Worm (Caenorhabditis elegans) whole organism, early embryonic: ENCODE data around the gene C31E10.6.

Source experiments
- B0310.2 ChIP-seq: sonication (generic microtip); optimal IDR thresholded peaks from 2 replicates; lab custom pipeline; 2016; ENCODE audit warnings: mild to moderate bottlenecking, missing genetic modification characterization, missing compliant biosample characterization
- F13C5.2 ChIP-seq: sonication (generic microtip); optimal IDR thresholded peaks from 2 replicates; lab custom pipeline; 2017; ENCODE audit warnings: mild to moderate bottlenecking, missing genetic modification characterization, inconsistent platforms, missing compliant biosample characterization
- ama-1 ChIP-seq: fragments of 150-350 bp; optimal IDR thresholded peaks from 2 replicates; lab custom pipeline; 2014
- tbx-37 ChIP-seq: fragments of 200-800 bp; sonication (Bioruptor generic); conservative IDR thresholded peaks from 2 replicates; pipeline ENCODE4 v1.3.6; 2022; ENCODE audit warnings: missing genetic modification reagents, missing genetic modification characterization, missing compliant biosample characterization

DNA sequence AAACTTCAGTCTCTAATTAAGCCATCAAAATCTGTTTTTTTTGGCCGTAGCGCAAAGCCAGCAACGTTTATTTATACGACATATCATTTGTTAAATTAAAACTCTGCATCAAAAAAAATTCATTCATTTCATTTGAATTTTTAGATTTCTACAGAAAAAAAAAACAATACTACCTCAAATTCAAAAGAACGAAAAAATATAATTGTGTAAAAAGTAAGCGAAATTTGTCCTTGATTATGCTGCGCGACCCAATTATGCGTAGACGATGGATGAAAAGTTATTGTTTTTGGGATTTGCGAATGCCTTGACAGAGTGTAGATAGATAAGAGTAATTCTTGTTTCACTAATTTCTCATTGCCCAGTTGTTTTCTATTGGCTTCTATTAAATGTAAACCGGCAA, 32.9 kb upstream of the C31E10.6 start, which contains the start of gene F48F7.3:
- TF ChIP-seq ama-1 (lab: Kevin White, UChicago) (no peak), B0310.2 (tag; lab: Kevin White, UChicago) (no peak), tbx-37 (GFP tag; lab: Robert Waterston, UW) (no peak), F13C5.2 (no peak)
